Fruit fly (Drosophila melanogaster): ENCODE measurements around the gene Irp-1A.

The Irp-1A gene

dm6 chr3R:22690311-22690710 is 34.1 kb downstream of the Irp-1A start, which contains the start of the genes wfs1 and Nup133 (continued):
- TF ChIP-seq CG8359 (GFP tag; optimal IDR thresholded peaks at IDR 0.05; ENCODE audit: borderline replicate concordance) (peak; percentile 29), kah (GFP tag; optimal IDR thresholded peaks at IDR 0.05) (peak; percentile 30), mld (GFP tag; IDR thresholded peaks at IDR 0.05; ENCODE audit: partially characterized antibody) (peak; percentile 27; the same call in 1 of the 3 replicates), klu (GFP tag; IDR thresholded peaks at IDR 0.05) (peak; percentile 19; the same call in 1 of the 2 replicates), CG32772 (GFP tag; IDR thresholded peaks at IDR 0.05) (peak; percentile 53; the same call in 1 of the 2 replicates), Six4 (GFP tag; optimal IDR thresholded peaks at IDR 0.05) (peak; percentile 60), Dp (GFP tag; optimal IDR thresholded peaks at IDR 0.05) (peak; percentile 35), pros (GFP tag; optimal IDR thresholded peaks at IDR 0.05) (no peak), CG34376 (GFP tag; optimal IDR thresholded peaks at IDR 0.05) (peak; percentile 25), CG7928 (GFP tag; optimal IDR thresholded peaks at IDR 0.05) (peak; percentile 5), lola (GFP tag; optimal IDR thresholded peaks at IDR 0.05) (peak in 1 of 3 experiments; percentile 87), psq (GFP tag; optimal IDR thresholded peaks at IDR 0.05) (peak; percentile 19), CrebB (tag; optimal IDR thresholded peaks at IDR 0.05) (peak; percentile 28), salm (tag; optimal IDR thresholded peaks at IDR 0.05) (peak; percentile 49), CG15011 (GFP tag; optimal IDR thresholded peaks at IDR 0.05) (peak; percentile 17), CG43689 (GFP tag; IDR thresholded peaks at IDR 0.05) (no peak), CG18262 (tag; optimal IDR thresholded peaks at IDR 0.05) (peak; percentile 89), CG6683 (GFP tag; optimal IDR thresholded peaks at IDR 0.05) (no peak), CG2202 (tag; optimal IDR thresholded peaks at IDR 0.05) (peak; percentile 50), ind (GFP tag; optimal IDR thresholded peaks at IDR 0.05) (peak; percentile 72), CG18619 (GFP tag; optimal IDR thresholded peaks at IDR 0.05) (peak; percentile 49), crp (GFP tag; optimal IDR thresholded peaks at IDR 0.05) (peak in 1 of 2 experiments; percentile 52), hb (GFP tag; IDR thresholded peaks at IDR 0.05; ENCODE audit: partially characterized antibody) (peak; percentile 49; the same call in 1 of the 3 replicates), unpg (GFP tag; optimal IDR thresholded peaks at IDR 0.05) (peak; percentile 84), Abd-B (GFP tag; optimal IDR thresholded peaks at IDR 0.05) (peak; percentile 68), CG14441 (GFP tag; IDR thresholded peaks at IDR 0.05) (no peak), Drgx (GFP tag; IDR thresholded peaks at IDR 0.05) (no peak; the same call in 1 of the 2 replicates), Rfx (GFP tag; IDR thresholded peaks at IDR 0.05) (peak; percentile 65), Xbp1 (GFP tag; optimal IDR thresholded peaks at IDR 0.05) (peak; percentile 72), CG14710 (tag; optimal IDR thresholded peaks at IDR 0.05) (peak; percentile 93), pan (optimal IDR thresholded peaks at IDR 0.05) (no peak), pan (GFP tag; optimal IDR thresholded peaks at IDR 0.05 in 1 of 2, IDR thresholded peaks at IDR 0.05 in 1 of 2) (peak in 1 of 2 experiments; percentile 70), CG2120 (GFP tag; optimal IDR thresholded peaks at IDR 0.05) (peak; percentile 53), ssp (GFP tag; IDR thresholded peaks at IDR 0.05) (peak; percentile 45; the same call in 1 of the 2 replicates), CG4617 (GFP tag; optimal IDR thresholded peaks at IDR 0.05; ENCODE audit: borderline replicate concordance) (peak; percentile 64), CG17359 (tag; optimal IDR thresholded peaks at IDR 0.05) (peak; percentile 73), org-1 (GFP tag; optimal IDR thresholded peaks at IDR 0.05) (peak; percentile 15), CG14014 (GFP tag; IDR thresholded peaks at IDR 0.05) (peak; percentile 79), zen2 (GFP tag; IDR thresholded peaks at IDR 0.05; ENCODE audit: partially characterized antibody) (peak; percentile 58; the same call in 1 of the 3 replicates), CG9215 (GFP tag; IDR thresholded peaks at IDR 0.05) (peak; percentile 64), CG13123 (GFP tag; optimal IDR thresholded peaks at IDR 0.05) (peak; percentile 76), CG13424 (tag; optimal IDR thresholded peaks at IDR 0.05) (peak; percentile 93), CG8281 (tag; optimal IDR thresholded peaks at IDR 0.05) (peak; percentile 13), CG6854 (GFP tag; optimal IDR thresholded peaks at IDR 0.05) (no peak), eyg (GFP tag; optimal IDR thresholded peaks at IDR 0.05) (no peak), HLH4C (GFP tag; IDR thresholded peaks at IDR 0.05; ENCODE audit: partially characterized antibody) (peak; percentile 86), Max (GFP tag; optimal IDR thresholded peaks at IDR 0.05) (peak; percentile 64), oc (tag; optimal IDR thresholded peaks at IDR 0.05) (no peak), yki (optimal IDR thresholded peaks at IDR 0.05) (no peak), gsb (GFP tag; IDR thresholded peaks at IDR 0.05) (no peak)
